Worm (Caenorhabditis elegans): ENCODE data around the gene dpy-4.

The dpy-4 gene

DNA sequence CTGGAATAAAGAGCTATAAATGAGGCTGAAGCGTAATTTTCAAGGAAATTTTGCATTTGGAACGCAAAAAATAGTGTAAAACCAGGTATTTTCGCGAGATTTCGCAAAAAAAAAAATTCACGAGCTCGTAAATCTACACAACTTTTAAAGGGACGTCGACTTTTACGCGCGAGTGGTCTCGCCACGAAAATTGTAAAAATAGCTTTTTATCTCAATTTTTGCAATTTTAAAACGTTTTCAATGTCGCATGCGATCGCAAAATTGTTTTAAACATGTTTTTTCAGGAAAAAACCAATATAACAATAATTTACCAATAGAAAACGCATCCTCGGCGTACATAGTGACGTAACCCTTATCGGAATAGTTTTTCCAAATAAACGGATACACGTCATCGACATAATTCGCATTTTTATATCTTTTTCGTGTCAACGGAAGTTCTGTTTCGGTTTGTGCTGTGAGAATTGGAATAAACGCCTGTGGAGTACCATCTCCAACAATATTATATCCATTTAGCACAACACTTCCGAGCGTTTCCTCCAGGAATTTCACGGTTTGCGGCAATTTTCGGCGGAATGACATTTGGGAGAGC, 29.8 kb downstream of the dpy-4 start:
- peak; percentile 42 for TF ChIP-seq lsl-1 (GFP tag; optimal IDR thresholded peaks at IDR 0.05)
- TF ChIP-seq ama-1 (optimal IDR thresholded peaks at IDR 0.05): no peak
- peak in 1 of 2 experiments; percentile 20 for TF ChIP-seq ama-1 (GFP tag; optimal IDR thresholded peaks at IDR 0.05)
- TF ChIP-seq snpc-3.4 (tag; optimal IDR thresholded peaks at IDR 0.05): peak; percentile 15
- 0 out of 2 replicates have a peak, but pooled peaks have one; percentile 39 for TF ChIP-seq Y95B8A.8 (GFP tag; IDR thresholded peaks at IDR 0.05)
- TF ChIP-seq cebp-1 (GFP tag; IDR thresholded peaks at IDR 0.05): no peak
- peak; percentile 36 for TF ChIP-seq cebp-1 (tag; optimal IDR thresholded peaks at IDR 0.05)
- no peak for TF ChIP-seq ztf-22 (GFP tag; optimal IDR thresholded peaks at IDR 0.05)
- peak; percentile 2 for TF ChIP-seq him-1 (tag; optimal IDR thresholded peaks at IDR 0.05)
- no peak for TF ChIP-seq Y53F4B.3 (GFP tag; IDR thresholded peaks at IDR 0.05)
- peak; percentile 61 for TF ChIP-seq mcd-1 (GFP tag; IDR thresholded peaks at IDR 0.05)
- TF ChIP-seq F33H1.4 (GFP tag; IDR thresholded peaks at IDR 0.05): peak; percentile 87
- peak; percentile 41; the same call in 1 of the 2 replicates for TF ChIP-seq B0019.2 (GFP tag; conservative IDR thresholded peaks at IDR 0.05)
- peak; percentile 26; the same call in 1 of the 2 replicates for TF ChIP-seq hmg-1.2 (GFP tag; IDR thresholded peaks at IDR 0.05)
- peak; percentile 49 for TF ChIP-seq lin-54 (GFP tag; optimal IDR thresholded peaks at IDR 0.05)
- peak; percentile 60 for TF ChIP-seq F49E8.2 (tag; optimal IDR thresholded peaks at IDR 0.05; ENCODE audit: insufficient read depth)
- no peak for TF ChIP-seq die-1 (tag; optimal IDR thresholded peaks at IDR 0.05)
- peak; percentile 65 for TF ChIP-seq D2030.7 (GFP tag; IDR thresholded peaks at IDR 0.05)
- no peak for TF ChIP-seq aptf-3 (GFP tag; IDR thresholded peaks at IDR 0.05)
- no peak for TF ChIP-seq F57C9.4 (tag; optimal IDR thresholded peaks at IDR 0.05)
- TF ChIP-seq snpc-4 (GFP tag; optimal IDR thresholded peaks at IDR 0.05): peak; percentile 83
- peak; percentile 56 to 95 (median 86) for TF ChIP-seq snpc-4 (tag; optimal IDR thresholded peaks at IDR 0.05)
- TF ChIP-seq attf-3 (GFP tag; conservative IDR thresholded peaks at IDR 0.05): no peak
- TF ChIP-seq zfh-2 (GFP tag; conservative IDR thresholded peaks at IDR 0.05): no peak
- peak; percentile 63 for TF ChIP-seq snpc-1.3 (tag; optimal IDR thresholded peaks at IDR 0.05; ENCODE audit: insufficient read depth)
- peak; percentile 65 for TF ChIP-seq tbp1 (GFP tag; optimal IDR thresholded peaks at IDR 0.05)
- TF ChIP-seq gei-17 (GFP tag; optimal IDR thresholded peaks at IDR 0.05): no peak
- TF ChIP-seq hlh-12 (tag; optimal IDR thresholded peaks at IDR 0.05): no peak
- peak; percentile 49 for TF ChIP-seq F23B12.7 (tag; optimal IDR thresholded peaks at IDR 0.05; ENCODE audit: insufficient read depth)
- TF ChIP-seq madf-3 (GFP tag; IDR thresholded peaks at IDR 0.05): no peak
- no peak for TF ChIP-seq rcor-1 (GFP tag; IDR thresholded peaks at IDR 0.05)
- no peak for TF ChIP-seq lag-1 (GFP tag; IDR thresholded peaks at IDR 0.05)
- TF ChIP-seq C06A6.2 (GFP tag; conservative IDR thresholded peaks at IDR 0.05): no peak
- no peak for TF ChIP-seq fkh-3 (tag; optimal IDR thresholded peaks at IDR 0.05)
- no peak for TF ChIP-seq ztf-18 (tag; optimal IDR thresholded peaks at IDR 0.05)
- no peak for TF ChIP-seq somi-1 (GFP tag; optimal IDR thresholded peaks at IDR 0.05)
- TF ChIP-seq dox-1 (GFP tag; IDR thresholded peaks at IDR 0.05): peak; percentile 61; the same call in 1 of the 2 replicates
- no peak for TF ChIP-seq bed-2 (GFP tag; IDR thresholded peaks at IDR 0.05)
- no peak for TF ChIP-seq nfya-2 (GFP tag; IDR thresholded peaks at IDR 0.05)
- TF ChIP-seq F37B4.10 (GFP tag; IDR thresholded peaks at IDR 0.05): no peak
- no peak for TF ChIP-seq lin-35 (GFP tag; optimal IDR thresholded peaks at IDR 0.05)
- peak; percentile 36 for TF ChIP-seq efl-1 (GFP tag; optimal IDR thresholded peaks at IDR 0.05)
- peak; percentile 5 for TF ChIP-seq xnd-1 (tag; optimal IDR thresholded peaks at IDR 0.05)
- TF ChIP-seq hsf-1 (GFP tag; IDR thresholded peaks at IDR 0.05): peak; percentile 69
- TF ChIP-seq F39B2.1 (GFP tag; IDR thresholded peaks at IDR 0.05): no peak
- no peak for TF ChIP-seq let-607 (tag; optimal IDR thresholded peaks at IDR 0.05)
- no peak for TF ChIP-seq cebp-2 (GFP tag; IDR thresholded peaks at IDR 0.05)
- TF ChIP-seq K12H6.12 (tag; optimal IDR thresholded peaks at IDR 0.05): no peak
